Worm (Caenorhabditis elegans) whole organism, early embryonic: ENCODE data around the gene ldh-1.

Experiments used
- ama-1 ChIP-seq: fragments of 150-350 bp; optimal IDR thresholded peaks from 2 replicates; lab custom pipeline; 2014
- hmg-4 ChIP-seq: fragments of 200-800 bp; sonication (Bioruptor generic); optimal IDR thresholded peaks from 2 replicates; lab custom pipeline; 2018; ENCODE audit warnings: mild to moderate bottlenecking, missing genetic modification characterization, missing compliant biosample characterization
- scrt-1 ChIP-seq: fragments of 200-800 bp; sonication (Bioruptor generic); IDR thresholded peaks from 2 replicates; pipeline ENCODE4 v1.3.6; 2022; ENCODE audit warnings: missing genetic modification characterization, missing compliant biosample characterization
- sea-1 ChIP-seq: fragments of 200-800 bp; sonication (Bioruptor generic); conservative IDR thresholded peaks from 2 replicates; pipeline ENCODE4 v1.3.6; 2022; ENCODE audit warnings: missing genetic modification characterization, missing compliant biosample characterization
- tbx-37 ChIP-seq: fragments of 200-800 bp; sonication (Bioruptor generic); conservative IDR thresholded peaks from 2 replicates; pipeline ENCODE4 v1.3.6; 2022; ENCODE audit warnings: missing genetic modification reagents, missing genetic modification characterization, missing compliant biosample characterization

ce11 chrII:11720102-11720501, 3.9 kb upstream of the ldh-1 start, which contains the start of gene F13D12.3:
- TF ChIP-seq sea-1 (GFP tag; lab: Robert Waterston, UW) (no peak), hmg-4 (GFP tag; lab: Kevin White, UChicago) (no peak), ama-1 (lab: Kevin White, UChicago) (no peak), tbx-37 (GFP tag; lab: Robert Waterston, UW) (no peak), scrt-1 (GFP tag; lab: Robert Waterston, UW) (no peak)
